Fruit fly (Drosophila melanogaster) whole organism, pupa: ENCODE results near the gene Ilp8.
A peak's percentile ranks its signal among the peaks of the same experiment; 100 is the strongest.

ENCODE experiments used
- CG10348 ChIP-seq: fragments of 200-800 bp; sonication (Bioruptor generic); IDR thresholded peaks from 2 replicates; pipeline ENCODE4 v1.3.6; 2022; ENCODE audit warnings: missing biosample characterization, missing genetic modification characterization
- CG12605 ChIP-seq: fragments of 200-800 bp; sonication (Bioruptor generic); IDR thresholded peaks from 2 replicates; pipeline ENCODE4 v1.3.6; 2022; ENCODE audit warnings: missing biosample characterization, missing genetic modification characterization
- CG13204 ChIP-seq: fragments of 200-800 bp; sonication (Bioruptor generic); optimal IDR thresholded peaks from 2 replicates; lab custom pipeline; 2018; ENCODE audit warnings: missing biosample characterization, mild to moderate bottlenecking, missing genetic modification characterization, moderate library complexity
- CG14655 ChIP-seq: fragments of 200-800 bp; sonication (Bioruptor generic); optimal IDR thresholded peaks from 3 replicates; lab custom pipeline; 2017; ENCODE audit warnings: mild to moderate bottlenecking, missing biosample characterization, missing genetic modification reagents, missing genetic modification characterization
- CG15710 ChIP-seq: fragments of 200-800 bp; sonication (Bioruptor generic); optimal IDR thresholded peaks from 2 replicates; lab custom pipeline; 2018; ENCODE audit warnings: missing biosample characterization, mild to moderate bottlenecking, missing genetic modification characterization, moderate library complexity
- CG17806 ChIP-seq: fragments of 200-800 bp; sonication (Bioruptor generic); optimal IDR thresholded peaks from 2 replicates; lab custom pipeline; 2018; ENCODE audit warnings: missing biosample characterization, mild to moderate bottlenecking, missing genetic modification characterization, moderate library complexity
- CG32121 ChIP-seq: fragments of 200-800 bp; sonication (Bioruptor generic); IDR thresholded peaks from 2 replicates; pipeline ENCODE4 v1.3.6; 2022; ENCODE audit warnings: missing biosample characterization, missing genetic modification characterization
- CG34367 ChIP-seq: fragments of 200-800 bp; sonication (Bioruptor generic); optimal IDR thresholded peaks from 2 replicates; lab custom pipeline; 2018; ENCODE audit warnings: missing biosample characterization, mild to moderate bottlenecking, missing genetic modification characterization
- CG4496 ChIP-seq: fragments of 200-800 bp; sonication (Bioruptor generic); IDR thresholded peaks from 3 replicates; pipeline ENCODE4 v1.3.6; 2022; ENCODE audit warnings: missing biosample characterization, missing genetic modification characterization
- CG8159 ChIP-seq: fragments of 200-800 bp; sonication (Bioruptor generic); optimal IDR thresholded peaks from 3 replicates; lab custom pipeline; 2018; ENCODE audit warnings: missing biosample characterization, mild to moderate bottlenecking, missing genetic modification characterization, moderate library complexity
- CG8301 ChIP-seq: fragments of 200-800 bp; sonication (Bioruptor generic); optimal IDR thresholded peaks from 2 replicates; lab custom pipeline; 2018; ENCODE audit warnings: missing biosample characterization, mild to moderate bottlenecking, missing genetic modification characterization
- CG9948 ChIP-seq: fragments of 200-800 bp; sonication (Bioruptor generic); optimal IDR thresholded peaks from 2 replicates; lab custom pipeline; 2018; ENCODE audit warnings: missing biosample characterization, mild to moderate bottlenecking, missing genetic modification characterization, moderate library complexity
- D1 ChIP-seq: fragments of 200-800 bp; sonication (Bioruptor generic); optimal IDR thresholded peaks from 2 replicates; lab custom pipeline; 2018; ENCODE audit warnings: missing biosample characterization, mild to moderate bottlenecking, missing genetic modification characterization, moderate library complexity
- EcR ChIP-seq: fragments of 200-800 bp; sonication (Bioruptor generic); optimal IDR thresholded peaks from 3 replicates; lab custom pipeline; 2019; ENCODE audit warnings: missing biosample characterization, missing genetic modification characterization, mild to moderate bottlenecking, moderate library complexity, missing genetic modification reagents
- Ets98B ChIP-seq: fragments of 200-800 bp; sonication (Bioruptor generic); IDR thresholded peaks from 2 replicates; pipeline ENCODE4 v1.3.6; 2022; ENCODE audit warnings: missing biosample characterization, missing genetic modification characterization
- Pif1A ChIP-seq: fragments of 200-800 bp; sonication (Bioruptor generic); optimal IDR thresholded peaks from 3 replicates; lab custom pipeline; 2016; ENCODE audit warnings: missing biosample characterization, missing genetic modification characterization
- Pif1B ChIP-seq: fragments of 200-800 bp; sonication (Bioruptor generic); optimal IDR thresholded peaks from 3 replicates; lab custom pipeline; 2016; ENCODE audit warnings: missing biosample characterization, missing genetic modification characterization
- Snoo ChIP-seq: fragments of 200-800 bp; sonication (Bioruptor generic); optimal IDR thresholded peaks from 3 replicates; lab custom pipeline; 2017; ENCODE audit warnings: missing biosample characterization, mild to moderate bottlenecking, missing genetic modification characterization, inconsistent platforms
- fd96Ca ChIP-seq: fragments of 200-800 bp; sonication (Bioruptor generic); IDR thresholded peaks from 3 replicates; pipeline ENCODE4 v1.3.6; 2022; ENCODE audit warnings: missing biosample characterization, missing genetic modification characterization
- gl ChIP-seq: fragments of 200-800 bp; sonication (Bioruptor generic); optimal IDR thresholded peaks from 2 replicates; lab custom pipeline; 2018; ENCODE audit warnings: missing biosample characterization, mild to moderate bottlenecking, missing genetic modification characterization
- rn ChIP-seq: fragments of 200-800 bp; sonication (Bioruptor generic); IDR thresholded peaks from 2 replicates; pipeline ENCODE4 v1.3.6; 2022; ENCODE audit warnings: missing biosample characterization, missing genetic modification characterization

Gene Ilp8

DNA sequence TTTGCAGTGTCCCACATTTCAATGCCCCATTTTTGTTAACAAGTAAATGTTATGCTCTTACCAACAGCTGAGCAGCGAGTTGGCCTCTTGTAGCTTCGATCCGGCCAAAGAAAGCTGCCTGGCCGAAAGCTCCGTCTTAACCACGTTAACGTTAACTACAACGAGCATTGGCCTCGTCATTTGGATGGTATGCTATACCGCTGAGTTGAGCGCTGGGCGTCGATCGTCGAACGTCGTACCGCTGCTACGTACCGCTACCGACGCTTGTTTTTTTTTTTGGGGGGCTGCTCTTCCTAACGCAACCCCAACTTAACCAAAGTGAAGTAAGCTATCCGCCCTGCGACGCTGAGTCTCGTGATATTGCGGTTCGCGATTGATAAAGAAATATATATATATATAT lies 17.4 kb upstream of the Ilp8 start, which contains the start of gene rogdi:
rogdi (plus strand) TSS at position 199 of the 400 bp plus-strand sequence.
- TF ChIP-seq Pif1B (GFP tag; lab: Kevin White, UChicago) (no peak), gl (tag; lab: Kevin White, UChicago) (no peak), rn (GFP tag; lab: Robert Waterston, UW) (no peak), CG10348 (GFP tag; lab: Robert Waterston, UW) (no peak), fd96Ca (no peak), CG32121 (GFP tag; lab: Robert Waterston, UW) (no peak), Ets98B (GFP tag; lab: Robert Waterston, UW) (no peak), D1 (tag; lab: Kevin White, UChicago) (no peak), CG13204 (no peak), Pif1A (no peak), EcR (GFP tag; lab: Kevin White, UChicago) (no peak), CG14655 (GFP tag; lab: Kevin White, UChicago) (no peak)

DNA sequence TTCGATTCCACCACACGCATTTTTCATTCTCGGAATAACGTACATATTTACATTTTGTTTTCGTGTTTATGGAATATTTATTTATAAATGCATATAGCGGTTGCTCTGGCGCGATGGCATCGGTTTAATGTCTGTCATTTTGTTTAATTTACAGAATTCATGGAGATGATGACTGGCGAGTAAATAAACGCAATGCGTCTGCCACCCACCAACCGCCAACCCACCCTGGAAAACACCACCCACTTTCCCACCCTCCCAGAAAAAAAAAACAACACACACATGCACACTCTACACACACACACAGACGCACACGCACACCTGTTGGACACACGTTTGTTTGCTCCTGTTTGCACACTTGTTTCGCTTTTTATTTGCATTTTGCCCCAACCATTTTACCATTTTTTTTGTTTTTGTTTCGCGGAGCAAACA lies 15.9 kb upstream of the Ilp8 start:
- TF ChIP-seq CG8301 = no peak
- TF ChIP-seq CG12605 = peak; percentile 39; the same call in 1 of the 2 replicates
- TF ChIP-seq CG34367 (tag; lab: Kevin White, UChicago) = no peak
- TF ChIP-seq CG14655 (GFP tag; lab: Kevin White, UChicago) = peak; percentile 30
- TF ChIP-seq CG4496 = 0 out of 3 replicates have a peak, but pooled peaks have one; percentile 51
- TF ChIP-seq CG9948 (tag; lab: Kevin White, UChicago) = no peak
- 0 out of 2 replicates have a peak, but pooled peaks have one; percentile 23 for TF ChIP-seq Ets98B (GFP tag; lab: Robert Waterston, UW)

- TF ChIP-seq CG32121 (GFP tag; lab: Robert Waterston, UW) (peak; percentile 28; the same call in 1 of the 2 replicates), CG9948 (tag; lab: Kevin White, UChicago) (no peak), CG13204 (no peak), CG12605 (no peak), fd96Ca (no peak), Pif1B (GFP tag; lab: Kevin White, UChicago) (no peak), CG14655 (GFP tag; lab: Kevin White, UChicago) (peak; percentile 96), CG8159 (tag; lab: Kevin White, UChicago) (no peak), CG15710 (tag; lab: Kevin White, UChicago) (no peak), gl (tag; lab: Kevin White, UChicago) (no peak), Snoo (tag; lab: Kevin White, UChicago) (no peak), Ets98B (GFP tag; lab: Robert Waterston, UW) (no peak), CG4496 (no peak), EcR (GFP tag; lab: Kevin White, UChicago) (no peak), CG8301 (no peak), CG17806 (tag; lab: Kevin White, UChicago) (no peak), CG34367 (tag; lab: Kevin White, UChicago) (no peak)
Observed at dm6 chr3L:17045431-17046238, 13.8 kb upstream of the Ilp8 start, which contains the start of gene TpnC73F. Gene TpnC73F, plus strand, starts transcription at chr3L:17046063.

DNA sequence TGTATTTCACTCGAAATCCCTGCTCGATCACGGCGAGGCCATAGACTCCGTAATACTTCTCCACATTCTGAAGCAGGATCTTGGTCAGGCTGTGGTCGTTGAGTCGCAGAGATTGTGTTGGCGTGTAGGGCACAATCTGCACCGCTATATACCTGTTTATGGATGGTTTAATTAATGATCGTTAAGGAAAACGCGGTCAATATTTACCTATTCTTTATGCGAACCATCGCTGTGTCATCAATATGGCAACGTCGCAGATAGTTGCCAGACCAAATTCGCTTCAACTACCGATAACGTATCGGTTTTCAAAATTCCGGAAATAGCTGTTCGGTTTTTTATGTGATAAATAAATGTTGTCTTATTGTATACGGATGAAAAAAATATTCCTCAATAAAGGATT lies 12.9 kb upstream of the Ilp8 start, which contains the start of gene Pop5:
Pop5 (minus strand) TSS at position 240 of the 400 bp plus-strand sequence.
- no peak for TF ChIP-seq Pif1A
- no peak for TF ChIP-seq CG13204
- peak; percentile 0 for TF ChIP-seq gl (tag; lab: Kevin White, UChicago)

dm6 chr3L:17042297-17042921 lies 10.5 kb upstream of the Ilp8 start, which contains the start of the genes scaf6 and Papst2:
Gene scaf6, minus strand, starts transcription at chr3L:17042574.
Gene Papst2, plus strand, starts transcription at chr3L:17042797.
- TF ChIP-seq CG8159 (tag; lab: Kevin White, UChicago) (no peak), CG4496 (no peak), CG17806 (tag; lab: Kevin White, UChicago) (no peak), Snoo (tag; lab: Kevin White, UChicago) (peak; percentile 8), rn (GFP tag; lab: Robert Waterston, UW) (no peak), fd96Ca (no peak)

DNA sequence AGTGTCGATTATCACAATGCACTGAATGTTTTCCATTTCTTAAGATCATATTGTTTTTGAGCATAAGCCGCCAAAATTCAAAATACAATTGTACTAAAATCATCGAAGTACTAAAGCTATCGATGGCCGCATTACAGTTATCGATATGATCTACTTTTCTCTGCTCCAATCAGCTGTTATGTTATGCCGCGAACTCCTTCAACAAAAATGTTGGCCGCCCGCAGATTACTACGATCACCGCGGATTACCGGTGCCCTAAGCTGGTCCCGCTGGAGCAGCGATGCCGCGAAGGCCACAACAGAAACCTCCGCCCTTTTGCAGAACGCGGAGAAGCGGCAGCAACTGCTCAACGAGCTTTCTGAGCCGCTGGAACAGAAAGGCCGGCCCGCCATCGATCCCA lies 3.6 kb upstream of the Ilp8 start, which contains the start of gene beg:
beg (plus strand) TSS at position 177 of the 400 bp plus-strand sequence.
- TF ChIP-seq fd96Ca = no peak
- no peak for TF ChIP-seq Snoo (tag; lab: Kevin White, UChicago)
- no peak for TF ChIP-seq CG9948 (tag; lab: Kevin White, UChicago)
- TF ChIP-seq Pif1B (GFP tag; lab: Kevin White, UChicago) = no peak
